Worm (Caenorhabditis elegans) whole organism, L2 larva: ENCODE results near the gene bus-2.

Experiments
- C34F6.9 ChIP-seq: fragments of 150-350 bp; optimal IDR thresholded peaks from 2 replicates; lab custom pipeline; 2014; ENCODE audit warnings: missing biosample characterization, missing genetic modification characterization
- F13H6.1 ChIP-seq: sonication (generic microtip); optimal IDR thresholded peaks from 2 replicates; lab custom pipeline; 2016; ENCODE audit warnings: missing genetic modification characterization, missing compliant biosample characterization
- R02D3.7 ChIP-seq: fragments of 150-350 bp; optimal IDR thresholded peaks from 2 replicates; lab custom pipeline; 2014; ENCODE audit warnings: missing biosample characterization, missing genetic modification characterization
- Y55F3AM.14 ChIP-seq: fragments of 200-800 bp; sonication (Bioruptor generic); optimal IDR thresholded peaks from 2 replicates; lab custom pipeline; 2018; ENCODE audit warnings: mild to moderate bottlenecking, missing genetic modification characterization, missing compliant biosample characterization
- ZK546.5 ChIP-seq: sonication (generic microtip); optimal IDR thresholded peaks from 2 replicates; lab custom pipeline; 2017; ENCODE audit warnings: missing biosample characterization, missing genetic modification characterization
- alr-1 ChIP-seq: fragments of 150-350 bp; optimal IDR thresholded peaks from 2 replicates; lab custom pipeline; 2014; ENCODE audit warnings: missing biosample characterization, missing genetic modification characterization
- aly-2 ChIP-seq: fragments of 150-350 bp; optimal IDR thresholded peaks from 2 replicates; lab custom pipeline; 2014; ENCODE audit warnings: missing biosample characterization, missing genetic modification characterization
- ama-1 ChIP-seq: fragments of 150-350 bp; optimal IDR thresholded peaks from 2 replicates; lab custom pipeline; 2018; ENCODE audit warnings: inconsistent platforms
- blmp-1 ChIP-seq: sonication (generic microtip); optimal IDR thresholded peaks from 2 replicates; lab custom pipeline; 2017; ENCODE audit warnings: missing genetic modification characterization, mild to moderate bottlenecking, missing compliant biosample characterization, antibody characterized with exemption, moderate library complexity; ENCODE audit not compliant: insufficient read depth
- ceh-16 ChIP-seq: fragments of 150-350 bp; optimal IDR thresholded peaks from 2 replicates; lab custom pipeline; 2014; ENCODE audit warnings: missing biosample characterization, missing genetic modification characterization
- ceh-82 ChIP-seq: fragments of 150-350 bp; optimal IDR thresholded peaks from 2 replicates; lab custom pipeline; 2014; ENCODE audit warnings: missing biosample characterization, missing genetic modification characterization
- crh-2 ChIP-seq: sonication (generic microtip); optimal IDR thresholded peaks from 2 replicates; lab custom pipeline; 2017; ENCODE audit warnings: missing biosample characterization, missing genetic modification characterization
- dmd-4 ChIP-seq: sonication (generic microtip); optimal IDR thresholded peaks from 2 replicates; lab custom pipeline; 2017; ENCODE audit warnings: missing biosample characterization, missing genetic modification characterization
- egl-27 ChIP-seq: sonication (generic microtip); optimal IDR thresholded peaks from 3 replicates; lab custom pipeline; 2017; ENCODE audit warnings: missing biosample characterization, missing genetic modification reagents, missing genetic modification characterization
- elt-1 ChIP-seq: fragments of 150-350 bp; optimal IDR thresholded peaks from 2 replicates; lab custom pipeline; 2014; ENCODE audit warnings: missing biosample characterization, missing genetic modification characterization
- elt-3 ChIP-seq: sonication (generic microtip); optimal IDR thresholded peaks from 2 replicates; lab custom pipeline; 2017; ENCODE audit warnings: missing biosample characterization, missing genetic modification characterization
- fos-1 ChIP-seq: fragments of 150-350 bp; optimal IDR thresholded peaks from 2 replicates; lab custom pipeline; 2014; ENCODE audit warnings: missing biosample characterization, missing genetic modification characterization
- gmeb-1 ChIP-seq: fragments of 150-350 bp; optimal IDR thresholded peaks from 2 replicates; lab custom pipeline; 2014; ENCODE audit warnings: missing biosample characterization, missing genetic modification characterization
- lin-11 ChIP-seq: fragments of 150-350 bp; sonication (generic microtip); optimal IDR thresholded peaks from 2 replicates; lab custom pipeline; 2014; ENCODE audit warnings: missing biosample characterization, missing genetic modification characterization, inconsistent platforms, mixed read lengths
- lin-13 ChIP-seq: fragments of 150-350 bp; optimal IDR thresholded peaks from 2 replicates; lab custom pipeline; 2014; ENCODE audit warnings: missing biosample characterization, missing genetic modification reagents, missing genetic modification characterization
- lin-39 ChIP-seq: fragments of 150-350 bp; optimal IDR thresholded peaks from 2 replicates; lab custom pipeline; 2014; ENCODE audit warnings: missing biosample characterization, missing genetic modification reagents, missing genetic modification characterization
- lsy-2 ChIP-seq, 2 experiments: fragments of 150-350 bp in 1 of 2; sonication (generic microtip) in 1 of 2; optimal IDR thresholded peaks; 2 replicates each; lab custom pipeline; 2014 to 2017; ENCODE audit warnings: missing biosample characterization in 2 of 2, missing genetic modification characterization in 2 of 2
- mab-5 ChIP-seq: fragments of 150-350 bp; optimal IDR thresholded peaks from 2 replicates; lab custom pipeline; 2014; ENCODE audit warnings: missing biosample characterization, missing genetic modification characterization
- mbf-1 ChIP-seq: sonication (generic microtip); optimal IDR thresholded peaks from 2 replicates; lab custom pipeline; 2017; ENCODE audit warnings: missing biosample characterization, missing genetic modification characterization
- mdl-1 ChIP-seq, 2 experiments: fragments of 150-350 bp in 1 of 2; sonication (generic microtip) in 1 of 2; optimal IDR thresholded peaks; 2 replicates each; lab custom pipeline; 2017; ENCODE audit warnings: missing biosample characterization in 2 of 2, missing genetic modification characterization in 2 of 2
- nhr-10 ChIP-seq: sonication (generic microtip); optimal IDR thresholded peaks from 2 replicates; lab custom pipeline; 2017; ENCODE audit warnings: missing biosample characterization, missing genetic modification characterization
- nhr-11 ChIP-seq: fragments of 150-350 bp; optimal IDR thresholded peaks from 2 replicates; lab custom pipeline; 2014; ENCODE audit warnings: missing biosample characterization, missing genetic modification characterization
- nhr-12 ChIP-seq: fragments of 150-350 bp; optimal IDR thresholded peaks from 2 replicates; lab custom pipeline; 2014; ENCODE audit warnings: missing biosample characterization, missing genetic modification characterization
- nhr-129 ChIP-seq: fragments of 150-350 bp; optimal IDR thresholded peaks from 2 replicates; lab custom pipeline; 2014; ENCODE audit warnings: missing biosample characterization, missing genetic modification characterization
- nhr-21 ChIP-seq: fragments of 150-350 bp; optimal IDR thresholded peaks from 2 replicates; lab custom pipeline; 2014; ENCODE audit warnings: missing biosample characterization, missing genetic modification characterization
- nhr-23 ChIP-seq: fragments of 150-350 bp; optimal IDR thresholded peaks from 2 replicates; lab custom pipeline; 2014; ENCODE audit warnings: missing biosample characterization, missing genetic modification reagents, missing genetic modification characterization
- nhr-237 ChIP-seq: fragments of 150-350 bp; optimal IDR thresholded peaks from 2 replicates; lab custom pipeline; 2014; ENCODE audit warnings: missing biosample characterization, missing genetic modification characterization
- nhr-25 ChIP-seq: fragments of 150-350 bp; sonication (generic microtip); optimal IDR thresholded peaks from 3 replicates; lab custom pipeline; 2014; ENCODE audit warnings: missing biosample characterization, missing genetic modification characterization
- nhr-6 ChIP-seq: fragments of 150-350 bp; optimal IDR thresholded peaks from 2 replicates; lab custom pipeline; 2014; ENCODE audit warnings: missing biosample characterization, missing genetic modification characterization
- nhr-77 ChIP-seq: fragments of 150-350 bp; optimal IDR thresholded peaks from 2 replicates; lab custom pipeline; 2014; ENCODE audit warnings: missing biosample characterization, missing genetic modification characterization
- peb-1 ChIP-seq: fragments of 150-350 bp; optimal IDR thresholded peaks from 2 replicates; lab custom pipeline; 2014; ENCODE audit warnings: missing biosample characterization, missing genetic modification characterization
- sem-4 ChIP-seq: fragments of 150-350 bp; optimal IDR thresholded peaks from 2 replicates; lab custom pipeline; 2014; ENCODE audit warnings: missing biosample characterization, missing genetic modification reagents, missing genetic modification characterization
- skn-1 ChIP-seq: sonication (generic microtip); optimal IDR thresholded peaks from 2 replicates; lab custom pipeline; 2017; ENCODE audit warnings: missing biosample characterization, missing genetic modification characterization
- sma-3 ChIP-seq: sonication (generic microtip); optimal IDR thresholded peaks from 2 replicates; lab custom pipeline; 2016; ENCODE audit warnings: missing genetic modification reagents, missing genetic modification characterization, missing compliant biosample characterization
- sma-9 ChIP-seq, 2 experiments: fragments of 150-350 bp in 1 of 2; sonication (generic microtip) in 1 of 2; optimal IDR thresholded peaks; 2 replicates each; lab custom pipeline; 2014 to 2016; ENCODE audit warnings: missing genetic modification characterization in 2 of 2, mild to moderate bottlenecking in 1 of 2, missing biosample characterization in 1 of 2, missing compliant biosample characterization in 1 of 2, missing genetic modification reagents in 1 of 2, moderate library complexity in 1 of 2
- snpc-4 ChIP-seq: fragments of 150-350 bp; optimal IDR thresholded peaks from 2 replicates; lab custom pipeline; 2014; ENCODE audit warnings: missing biosample characterization, missing genetic modification characterization
- unc-39 ChIP-seq: fragments of 150-350 bp; optimal IDR thresholded peaks from 2 replicates; lab custom pipeline; 2014; ENCODE audit warnings: missing biosample characterization, missing genetic modification characterization
- unc-55 ChIP-seq: fragments of 150-350 bp; sonication (generic microtip); optimal IDR thresholded peaks from 3 replicates; lab custom pipeline; 2014; ENCODE audit warnings: missing biosample characterization, missing genetic modification reagents, missing genetic modification characterization
- unc-62 ChIP-seq: fragments of 150-350 bp; optimal IDR thresholded peaks from 2 replicates; lab custom pipeline; 2014; ENCODE audit warnings: missing biosample characterization, missing genetic modification reagents, missing genetic modification characterization
- zag-1 ChIP-seq: fragments of 150-350 bp; optimal IDR thresholded peaks from 2 replicates; lab custom pipeline; 2014; ENCODE audit warnings: missing biosample characterization, missing genetic modification characterization
- ztf-1 ChIP-seq: fragments of 200-800 bp; sonication (Bioruptor generic); conservative IDR thresholded peaks from 2 replicates; pipeline ENCODE4 v1.3.6; 2022; ENCODE audit warnings: missing genetic modification characterization, missing compliant biosample characterization
- ztf-11 ChIP-seq: sonication (generic microtip); optimal IDR thresholded peaks from 2 replicates; lab custom pipeline; 2017; ENCODE audit warnings: missing biosample characterization, missing genetic modification characterization
- ztf-4 ChIP-seq: fragments of 150-350 bp; optimal IDR thresholded peaks from 2 replicates; lab custom pipeline; 2014; ENCODE audit warnings: missing biosample characterization, missing genetic modification characterization

Gene bus-2

ce11 chrIV:1699599-1699998, at the start of gene bus-2:
Gene bus-2, plus strand, starts transcription at chrIV:1699899.
- TF ChIP-seq sma-9 (GFP tag; optimal IDR thresholded peaks at IDR 0.05; lab: Kevin White, UChicago) (no peak), sma-9 (tag; optimal IDR thresholded peaks at IDR 0.05; lab: Kevin White, UChicago) (no peak), ztf-4 (tag; lab: Kevin White, UChicago) (no peak), R02D3.7 (no peak), nhr-11 (no peak), alr-1 (tag; lab: Kevin White, UChicago) (no peak), sem-4 (no peak), elt-1 (tag; lab: Kevin White, UChicago) (no peak), zag-1 (tag; lab: Kevin White, UChicago) (no peak), snpc-4 (tag; lab: Kevin White, UChicago) (no peak), nhr-77 (tag; lab: Kevin White, UChicago) (no peak), ceh-82 (tag; lab: Kevin White, UChicago) (no peak), lin-13 (GFP tag; lab: Kevin White, UChicago) (no peak), ztf-1 (GFP tag; lab: Robert Waterston, UW) (no peak), ZK546.5 (tag; lab: Kevin White, UChicago) (no peak), unc-55 (no peak), Y55F3AM.14 (GFP tag; lab: Kevin White, UChicago) (no peak), nhr-12 (no peak), egl-27 (tag; lab: Kevin White, UChicago) (no peak)

- TF ChIP-seq nhr-11 (no peak), peb-1 (tag; lab: Kevin White, UChicago) (no peak), egl-27 (tag; lab: Kevin White, UChicago) (no peak), nhr-23 (tag; lab: Kevin White, UChicago) (no peak), F13H6.1 (peak; percentile 59), skn-1 (tag; lab: Kevin White, UChicago) (no peak), C34F6.9 (tag; lab: Kevin White, UChicago) (peak; percentile 22), ama-1 (lab: Kevin White, UChicago) (no peak), R02D3.7 (no peak), lin-11 (tag; lab: Kevin White, UChicago) (no peak), aly-2 (tag; lab: Kevin White, UChicago) (no peak), ceh-82 (tag; lab: Kevin White, UChicago) (no peak), sem-4 (no peak), sma-3 (GFP tag; lab: Kevin White, UChicago) (no peak), zag-1 (tag; lab: Kevin White, UChicago) (no peak), mab-5 (tag; lab: Kevin White, UChicago) (no peak), nhr-10 (tag; lab: Kevin White, UChicago) (no peak), nhr-237 (no peak), nhr-21 (tag; lab: Kevin White, UChicago) (peak; percentile 52), nhr-12 (no peak), blmp-1 (tag; lab: Kevin White, UChicago) (peak; percentile 76), nhr-25 (peak; percentile 80), unc-62 (GFP tag; lab: Kevin White, UChicago) (no peak), elt-3 (tag; lab: Kevin White, UChicago) (no peak), lin-13 (GFP tag; lab: Kevin White, UChicago) (no peak), ztf-1 (GFP tag; lab: Robert Waterston, UW) (no peak), mdl-1 (tag; optimal IDR thresholded peaks at IDR 0.05; lab: Kevin White, UChicago) (no peak), ZK546.5 (tag; lab: Kevin White, UChicago) (no peak), crh-2 (tag; lab: Kevin White, UChicago) (peak; percentile 76), fos-1 (tag; lab: Kevin White, UChicago) (peak; percentile 53), ztf-4 (tag; lab: Kevin White, UChicago) (peak; percentile 45), sma-9 (GFP tag; optimal IDR thresholded peaks at IDR 0.05; lab: Kevin White, UChicago) (peak; percentile 51), sma-9 (tag; optimal IDR thresholded peaks at IDR 0.05; lab: Kevin White, UChicago) (no peak), lsy-2 (tag; optimal IDR thresholded peaks at IDR 0.05; lab: Kevin White, UChicago) (peak in 1 of 2 experiments; percentile 33), nhr-77 (tag; lab: Kevin White, UChicago) (no peak), ztf-11 (no peak), Y55F3AM.14 (GFP tag; lab: Kevin White, UChicago) (no peak), unc-55 (no peak), gmeb-1 (tag; lab: Kevin White, UChicago) (no peak), dmd-4 (no peak), mbf-1 (tag; lab: Kevin White, UChicago) (no peak), ceh-16 (tag; lab: Kevin White, UChicago) (no peak), lin-39 (no peak), snpc-4 (tag; lab: Kevin White, UChicago) (no peak), nhr-129 (tag; lab: Kevin White, UChicago) (peak; percentile 46), unc-39 (tag; lab: Kevin White, UChicago) (no peak), elt-1 (tag; lab: Kevin White, UChicago) (no peak), alr-1 (tag; lab: Kevin White, UChicago) (no peak), nhr-6 (tag; lab: Kevin White, UChicago) (peak; percentile 35)
Observed at ce11 chrIV:1655312-1655711, 44.4 kb upstream of the bus-2 start.
